Fruit fly (Drosophila melanogaster) whole organism, embryonic: ENCODE results near the gene CG31098.

ENCODE experiments used
- Atf-2 ChIP-seq: fragments of 200-800 bp; sonication (Bioruptor generic); optimal IDR thresholded peaks from 2 replicates; lab custom pipeline; 2016; ENCODE audit warnings: missing biosample characterization, missing genetic modification characterization
- B-H2 ChIP-seq: fragments of 200-800 bp; sonication (Bioruptor generic); optimal IDR thresholded peaks from 2 replicates; lab custom pipeline; 2018; ENCODE audit warnings: missing biosample characterization, mild to moderate bottlenecking, missing genetic modification characterization
- Bgb ChIP-seq: fragments of 200-800 bp; sonication (Bioruptor generic); IDR thresholded peaks from 2 replicates; pipeline ENCODE4 v1.3.6; 2022; ENCODE audit warnings: missing biosample characterization, missing genetic modification characterization; ENCODE audit not compliant: partially characterized antibody
- CG10274 ChIP-seq: fragments of 200-800 bp; sonication (Bioruptor generic); optimal IDR thresholded peaks from 3 replicates; lab custom pipeline; 2017; ENCODE audit warnings: missing biosample characterization, mild to moderate bottlenecking, missing genetic modification characterization
- CG10979 ChIP-seq: fragments of 200-800 bp; sonication (Bioruptor generic); optimal IDR thresholded peaks from 2 replicates; lab custom pipeline; 2018; ENCODE audit warnings: missing biosample characterization, mild to moderate bottlenecking, missing genetic modification characterization, moderate library complexity
- CG1529 ChIP-seq: fragments of 200-800 bp; sonication (Bioruptor generic); optimal IDR thresholded peaks from 3 replicates; lab custom pipeline; 2018; ENCODE audit warnings: missing biosample characterization, missing genetic modification characterization
- CG15601 ChIP-seq: fragments of 200-800 bp; sonication (Bioruptor generic); optimal IDR thresholded peaks from 3 replicates; lab custom pipeline; 2019; ENCODE audit warnings: missing biosample characterization, mild to moderate bottlenecking, missing genetic modification characterization, moderate library complexity
- CG1603 ChIP-seq: fragments of 200-800 bp; sonication (Bioruptor generic); optimal IDR thresholded peaks from 2 replicates; lab custom pipeline; 2019; ENCODE audit warnings: missing biosample characterization, mild to moderate bottlenecking, missing genetic modification characterization, moderate library complexity
- CG16813 ChIP-seq: fragments of 200-800 bp; sonication (Bioruptor generic); IDR thresholded peaks from 3 replicates; pipeline ENCODE4 v1.3.6; 2022; ENCODE audit warnings: missing biosample characterization, missing genetic modification characterization; ENCODE audit not compliant: partially characterized antibody
- CG17912 ChIP-seq: fragments of 200-800 bp; sonication (Bioruptor generic); optimal IDR thresholded peaks from 2 replicates; lab custom pipeline; 2018; ENCODE audit warnings: missing biosample characterization, mild to moderate bottlenecking, missing genetic modification characterization
- CG18619 ChIP-seq: fragments of 200-800 bp; sonication (Bioruptor generic); optimal IDR thresholded peaks from 3 replicates; lab custom pipeline; 2017; ENCODE audit warnings: missing biosample characterization, mild to moderate bottlenecking, missing genetic modification characterization
- CG2116 ChIP-seq: fragments of 200-800 bp; sonication (Bioruptor generic); optimal IDR thresholded peaks from 3 replicates; lab custom pipeline; 2018; ENCODE audit warnings: missing biosample characterization, mild to moderate bottlenecking, missing genetic modification characterization
- CG30020 ChIP-seq: fragments of 200-800 bp; optimal IDR thresholded peaks from 2 replicates; lab custom pipeline; 2019; ENCODE audit warnings: missing biosample characterization, mild to moderate bottlenecking, missing genetic modification characterization, moderate library complexity
- CG31365 ChIP-seq: fragments of 200-800 bp; sonication (Bioruptor generic); optimal IDR thresholded peaks from 2 replicates; lab custom pipeline; 2018; ENCODE audit warnings: missing biosample characterization, mild to moderate bottlenecking, missing genetic modification characterization
- CG33557 ChIP-seq: fragments of 200-800 bp; sonication (Bioruptor generic); optimal IDR thresholded peaks from 2 replicates; lab custom pipeline; 2019; ENCODE audit warnings: missing biosample characterization, mild to moderate bottlenecking, missing genetic modification characterization, moderate library complexity
- CG3838 ChIP-seq: fragments of 200-800 bp; sonication (Bioruptor generic); optimal IDR thresholded peaks from 3 replicates; lab custom pipeline; 2016; ENCODE audit warnings: missing biosample characterization, missing genetic modification characterization
- CG43689 ChIP-seq: fragments of 200-800 bp; sonication (Bioruptor generic); IDR thresholded peaks from 2 replicates; pipeline ENCODE4 v1.3.6; 2022; ENCODE audit warnings: missing biosample characterization, missing genetic modification characterization
- CG7271 ChIP-seq: fragments of 200-800 bp; sonication (Bioruptor generic); optimal IDR thresholded peaks from 2 replicates; lab custom pipeline; 2018; ENCODE audit warnings: missing biosample characterization, mild to moderate bottlenecking, missing genetic modification characterization, moderate library complexity
- CG7839 ChIP-seq: fragments of 200-800 bp; sonication (Bioruptor generic); optimal IDR thresholded peaks from 3 replicates; lab custom pipeline; 2018; ENCODE audit warnings: missing biosample characterization, mild to moderate bottlenecking, missing genetic modification characterization, moderate library complexity
- CG8290 ChIP-seq, 3 experiments: fragments of 200-800 bp; sonication (Bioruptor generic); optimal IDR thresholded peaks; 2 replicates each; lab custom pipeline; 2016 to 2019; ENCODE audit warnings: missing biosample characterization in 3 of 3, missing genetic modification characterization in 3 of 3, mild to moderate bottlenecking in 2 of 3, moderate library complexity in 1 of 3
- Dad ChIP-seq: fragments of 200-800 bp; sonication (Bioruptor generic); optimal IDR thresholded peaks from 3 replicates; lab custom pipeline; 2016; ENCODE audit warnings: missing biosample characterization, missing genetic modification characterization
- E2f2 ChIP-seq: fragments of 200-800 bp; sonication (Bioruptor generic); IDR thresholded peaks from 2 replicates; pipeline ENCODE4 v1.3.6; 2022; ENCODE audit warnings: missing biosample characterization, missing genetic modification characterization
- Eip74EF ChIP-seq, 2 experiments: fragments of 200-800 bp in 1 of 2; fragments of >200 bp in 1 of 2; sonication (Bioruptor generic) in 1 of 2; optimal IDR thresholded peaks; 2 replicates each; lab custom pipeline; 2017 to 2019; ENCODE audit warnings: missing biosample characterization in 2 of 2, missing genetic modification characterization in 2 of 2, mild to moderate bottlenecking in 1 of 2, moderate library complexity in 1 of 2
- Ets65A ChIP-seq: fragments of 200-800 bp; sonication (Bioruptor generic); peaks from one replicate; lab custom pipeline; 2016; ENCODE audit warnings: missing biosample characterization, missing genetic modification characterization
- Hand ChIP-seq: fragments of 200-800 bp; sonication (Bioruptor generic); optimal IDR thresholded peaks from 2 replicates; lab custom pipeline; 2017; ENCODE audit warnings: mild to moderate bottlenecking, missing biosample characterization, missing genetic modification reagents, missing genetic modification characterization
- Lpt ChIP-seq: fragments of >200 bp; optimal IDR thresholded peaks from 2 replicates; lab custom pipeline; 2018; ENCODE audit warnings: missing biosample characterization, missing genetic modification characterization
- Med ChIP-seq: fragments of 200-800 bp; sonication (Bioruptor generic); peaks from one replicate; lab custom pipeline; 2016; ENCODE audit warnings: missing biosample characterization, missing genetic modification characterization, mild to moderate bottlenecking, inconsistent platforms, moderate library complexity
- Sox100B ChIP-seq: fragments of 200-800 bp; sonication (Bioruptor generic); optimal IDR thresholded peaks from 3 replicates; lab custom pipeline; 2018; ENCODE audit warnings: missing biosample characterization, mild to moderate bottlenecking, missing genetic modification characterization
- al ChIP-seq: fragments of 200-800 bp; sonication (Bioruptor generic); IDR thresholded peaks from 2 replicates; pipeline ENCODE4 v1.3.6; 2022; ENCODE audit warnings: missing biosample characterization, missing genetic modification characterization
- aop ChIP-seq: fragments of 200-800 bp; sonication (Bioruptor generic); IDR thresholded peaks from 2 replicates; pipeline ENCODE4 v1.3.6; 2022; ENCODE audit warnings: missing biosample characterization, missing genetic modification characterization
- br ChIP-seq: fragments of >200 bp; optimal IDR thresholded peaks from 2 replicates; lab custom pipeline; 2017
- bsh ChIP-seq, 2 experiments: fragments of 200-800 bp; sonication (Bioruptor generic); optimal IDR thresholded peaks; 2 replicates each; lab custom pipeline; 2017 to 2018; ENCODE audit warnings: mild to moderate bottlenecking in 2 of 2, missing biosample characterization in 2 of 2, missing genetic modification characterization in 2 of 2, moderate library complexity in 1 of 2
- cas ChIP-seq: fragments of 200-800 bp; sonication (Bioruptor generic); IDR thresholded peaks from 2 replicates; pipeline ENCODE4 v1.3.6; 2022; ENCODE audit warnings: missing biosample characterization, missing genetic modification characterization
- emc ChIP-seq: fragments of 200-800 bp; sonication (Bioruptor generic); optimal IDR thresholded peaks from 2 replicates; lab custom pipeline; 2016; ENCODE audit warnings: missing biosample characterization, missing genetic modification characterization
- en ChIP-seq: fragments of 200-800 bp; sonication (Bioruptor generic); optimal IDR thresholded peaks from 2 replicates; lab custom pipeline; 2016; ENCODE audit warnings: missing biosample characterization, missing genetic modification characterization
- fd64A ChIP-seq: fragments of 200-800 bp; sonication (Bioruptor generic); optimal IDR thresholded peaks from 3 replicates; lab custom pipeline; 2018; ENCODE audit warnings: missing biosample characterization, mild to moderate bottlenecking, missing genetic modification characterization
- gcm2 ChIP-seq: fragments of 200-800 bp; sonication (Bioruptor generic); optimal IDR thresholded peaks from 2 replicates; lab custom pipeline; 2016; ENCODE audit warnings: missing biosample characterization, missing genetic modification characterization
- ken ChIP-seq: fragments of 200-800 bp; sonication (Bioruptor generic); IDR thresholded peaks from 3 replicates; pipeline ENCODE4 v1.3.6; 2022; ENCODE audit warnings: missing biosample characterization, missing genetic modification characterization
- onecut ChIP-seq: fragments of 200-800 bp; sonication (Bioruptor generic); IDR thresholded peaks from 2 replicates; pipeline ENCODE4 v1.3.6; 2022; ENCODE audit warnings: missing biosample characterization, missing genetic modification characterization
- pb ChIP-seq: fragments of 200-800 bp; sonication (Bioruptor generic); optimal IDR thresholded peaks from 3 replicates; lab custom pipeline; 2016; ENCODE audit warnings: missing biosample characterization, missing genetic modification characterization
- pho ChIP-seq: fragments of 200-800 bp; sonication (Bioruptor generic); optimal IDR thresholded peaks from 2 replicates; lab custom pipeline; 2016; ENCODE audit warnings: missing biosample characterization, missing genetic modification characterization
- phol ChIP-seq: fragments of 200-800 bp; sonication (Bioruptor generic); optimal IDR thresholded peaks from 3 replicates; lab custom pipeline; 2018; ENCODE audit warnings: missing biosample characterization, mild to moderate bottlenecking, missing genetic modification characterization, moderate library complexity
- scrt ChIP-seq: fragments of 200-800 bp; sonication (Bioruptor generic); optimal IDR thresholded peaks from 2 replicates; lab custom pipeline; 2018; ENCODE audit warnings: missing biosample characterization, mild to moderate bottlenecking, missing genetic modification characterization, moderate library complexity
- sd ChIP-seq: fragments of 200-800 bp; sonication (Bioruptor generic); optimal IDR thresholded peaks from 3 replicates; lab custom pipeline; 2018; ENCODE audit warnings: missing biosample characterization, mild to moderate bottlenecking, missing genetic modification characterization, moderate library complexity
- vvl ChIP-seq: fragments of 200-800 bp; sonication (Bioruptor generic); IDR thresholded peaks from 2 replicates; pipeline ENCODE4 v1.3.6; 2022; ENCODE audit warnings: missing biosample characterization, missing genetic modification characterization
- zen ChIP-seq: fragments of 200-800 bp; sonication (Bioruptor generic); optimal IDR thresholded peaks from 3 replicates; lab custom pipeline; 2018; ENCODE audit warnings: missing biosample characterization, mild to moderate bottlenecking, missing genetic modification characterization, moderate library complexity

CG31098 gene

DNA sequence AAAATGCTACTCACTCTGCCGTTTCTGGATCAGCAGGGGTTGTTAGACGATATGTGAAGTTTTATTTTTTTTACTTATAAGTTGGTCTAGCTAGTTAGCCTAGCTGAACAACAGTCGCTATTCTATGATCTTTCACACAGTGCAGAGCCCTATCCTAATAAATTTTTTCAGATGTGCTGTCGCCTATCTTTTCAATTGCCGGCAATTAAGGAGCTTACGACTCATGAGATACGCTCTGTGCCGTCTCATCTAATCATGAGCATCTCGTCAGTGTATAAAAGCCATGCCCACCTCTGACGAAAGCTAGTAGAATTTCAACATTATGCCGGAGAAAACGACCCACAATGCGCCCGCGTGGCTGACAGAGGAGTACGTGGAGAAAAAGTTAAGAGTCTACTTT is 22.9 kb downstream of the CG31098 start, which contains the start of the genes CG11889 and CG11891:
Gene CG11889, plus strand, starts transcription at position 301 of the 400 bp plus-strand sequence.
Gene CG11891, plus strand, starts transcription at position 301 of the 400 bp plus-strand sequence.
- TF ChIP-seq Med (GFP tag; lab: Kevin White, UChicago) (peak; percentile 12), CG15601 (tag; lab: Kevin White, UChicago) (no peak)
- TF ChIP-seq, all 482 proteins: peak for 1

- TF ChIP-seq zen (tag; lab: Kevin White, UChicago) (no peak), Ets65A (GFP tag; lab: Kevin White, UChicago) (peak; percentile 92)
Observed at dm6 chr3R:25266751-25267150, 26.0 kb downstream of the CG31098 start.

- TF ChIP-seq gcm2 (no peak), Eip74EF (GFP tag; optimal IDR thresholded peaks at IDR 0.05; lab: Kevin White, UChicago) (peak in 1 of 2 experiments; percentile 59), pho (GFP tag; lab: Kevin White, UChicago) (peak; percentile 5), vvl (GFP tag; lab: Robert Waterston, UW) (peak; percentile 8; the same call in 1 of the 2 replicates), CG10979 (peak; percentile 1), CG33557 (no peak), ken (no peak), Sox100B (GFP tag; lab: Kevin White, UChicago) (no peak), CG10274 (no peak), B-H2 (GFP tag; lab: Kevin White, UChicago) (peak; percentile 53), aop (GFP tag; lab: Robert Waterston, UW) (no peak), CG1529 (no peak), CG18619 (no peak), CG17912 (peak; percentile 54), CG31365 (tag; lab: Kevin White, UChicago) (no peak), sd (tag; lab: Kevin White, UChicago) (peak; percentile 66), CG3838 (GFP tag; lab: Kevin White, UChicago) (no peak), br (lab: Kevin White, UChicago) (no peak), CG30020 (tag; lab: Kevin White, UChicago) (peak; percentile 94), CG8290 (GFP tag; optimal IDR thresholded peaks at IDR 0.05; lab: Kevin White, UChicago) (no peak), CG8290 (tag; optimal IDR thresholded peaks at IDR 0.05; lab: Kevin White, UChicago) (no peak), CG2116 (peak; percentile 85), CG43689 (GFP tag; lab: Robert Waterston, UW) (no peak), CG7271 (tag; lab: Kevin White, UChicago) (peak; percentile 39), fd64A (no peak), pb (GFP tag; lab: Kevin White, UChicago) (no peak), Atf-2 (no peak), phol (tag; lab: Kevin White, UChicago) (peak; percentile 69), Bgb (GFP tag; lab: Robert Waterston, UW) (peak; percentile 98), cas (0 out of 2 replicates have a peak, but pooled peaks have one; percentile 13), onecut (GFP tag; lab: Robert Waterston, UW) (no peak), en (GFP tag; lab: Kevin White, UChicago) (no peak), emc (no peak), Lpt (GFP tag; lab: Kevin White, UChicago) (no peak), Hand (GFP tag; lab: Kevin White, UChicago) (no peak), scrt (GFP tag; lab: Kevin White, UChicago) (peak; percentile 95), CG16813 (peak; percentile 94), Dad (no peak), al (GFP tag; lab: Robert Waterston, UW) (no peak), E2f2 (GFP tag; lab: Robert Waterston, UW) (no peak), bsh (GFP tag; optimal IDR thresholded peaks at IDR 0.05; lab: Kevin White, UChicago) (no peak), CG1603 (tag; lab: Kevin White, UChicago) (peak; percentile 94), CG7839 (tag; lab: Kevin White, UChicago) (no peak)
Observed at dm6 chr3R:25265589-25266201, 27.1 kb downstream of the CG31098 start, which contains the start of the genes GlnRS and RIOK2. TSS of gene GlnRS (minus strand) at chr3R:25265721. TSS of gene RIOK2 (plus strand) at chr3R:25265844.
